Worm (Caenorhabditis elegans) whole organism, young adult: Measurements from ENCODE around the gene srw-69.

Experiments used
- B0261.1 ChIP-seq: sonication (generic microtip); optimal IDR thresholded peaks from 2 replicates; lab custom pipeline; 2016; ENCODE audit warnings: mild to moderate bottlenecking, missing genetic modification characterization, moderate library complexity, missing compliant biosample characterization
- F10E7.11 ChIP-seq: sonication (generic microtip); optimal IDR thresholded peaks from 2 replicates; lab custom pipeline; 2017; ENCODE audit warnings: mild to moderate bottlenecking, missing genetic modification characterization, moderate library complexity, missing compliant biosample characterization
- F57A8.1 ChIP-seq: fragments of 200-800 bp; sonication (Bioruptor generic); optimal IDR thresholded peaks from 2 replicates; lab custom pipeline; 2018; ENCODE audit warnings: mild to moderate bottlenecking, missing genetic modification characterization, moderate library complexity, missing compliant biosample characterization
- K11D2.4 ChIP-seq: fragments of 200-800 bp; sonication (Bioruptor generic); IDR thresholded peaks from 2 replicates; pipeline ENCODE4 v1.3.6; 2022; ENCODE audit warnings: missing genetic modification reagents, missing genetic modification characterization, missing compliant biosample characterization
- K12H6.12 ChIP-seq: fragments of 200-800 bp; sonication (Bioruptor generic); optimal IDR thresholded peaks from 2 replicates; lab custom pipeline; 2018; ENCODE audit warnings: mild to moderate bottlenecking, missing genetic modification characterization, missing compliant biosample characterization
- T26A5.8 ChIP-seq: sonication (generic microtip); optimal IDR thresholded peaks from 2 replicates; lab custom pipeline; 2016; ENCODE audit warnings: missing genetic modification characterization, missing compliant biosample characterization
- Y95B8A.8 ChIP-seq: fragments of 200-800 bp; sonication (Bioruptor generic); IDR thresholded peaks from 2 replicates; pipeline ENCODE4 v1.3.6; 2022; ENCODE audit warnings: missing genetic modification reagents, missing genetic modification characterization, missing compliant biosample characterization
- ZK185.1 ChIP-seq: sonication (generic microtip); optimal IDR thresholded peaks from 2 replicates; lab custom pipeline; 2016; ENCODE audit warnings: mild to moderate bottlenecking, missing genetic modification characterization, missing compliant biosample characterization; ENCODE audit not compliant: poor library complexity, severe bottlenecking
- aptf-2 ChIP-seq: fragments of 200-800 bp; sonication (Bioruptor generic); conservative IDR thresholded peaks from 2 replicates; pipeline ENCODE4 v1.3.6; 2022; ENCODE audit warnings: missing genetic modification reagents, missing genetic modification characterization, missing compliant biosample characterization
- atf-7 ChIP-seq: sonication (generic microtip); optimal IDR thresholded peaks from 2 replicates; lab custom pipeline; 2017; ENCODE audit warnings: mild to moderate bottlenecking, missing genetic modification characterization, missing compliant biosample characterization
- athp-1 ChIP-seq: sonication (generic microtip); optimal IDR thresholded peaks from 2 replicates; lab custom pipeline; 2017; ENCODE audit warnings: mild to moderate bottlenecking, missing genetic modification characterization, missing compliant biosample characterization
- attf-3 ChIP-seq: fragments of 200-800 bp; sonication (Bioruptor generic); conservative IDR thresholded peaks from 2 replicates; pipeline ENCODE4 v1.3.6; 2022; ENCODE audit warnings: missing genetic modification reagents, missing genetic modification characterization, missing compliant biosample characterization
- attf-5 ChIP-seq: fragments of 200-800 bp; sonication (Bioruptor generic); optimal IDR thresholded peaks from 2 replicates; lab custom pipeline; 2018; ENCODE audit warnings: mild to moderate bottlenecking, missing genetic modification characterization, missing compliant biosample characterization
- bed-2 ChIP-seq: fragments of 200-800 bp; sonication (Bioruptor generic); IDR thresholded peaks from 2 replicates; pipeline ENCODE4 v1.3.6; 2022; ENCODE audit warnings: missing genetic modification reagents, missing genetic modification characterization, missing compliant biosample characterization
- ccch-3 ChIP-seq: fragments of 200-800 bp; sonication (Bioruptor generic); optimal IDR thresholded peaks from 2 replicates; lab custom pipeline; 2018; ENCODE audit warnings: mild to moderate bottlenecking, missing genetic modification characterization, missing compliant biosample characterization
- cebp-2 ChIP-seq: fragments of 200-800 bp; sonication (Bioruptor generic); IDR thresholded peaks from 2 replicates; pipeline ENCODE4 v1.3.6; 2022; ENCODE audit warnings: missing genetic modification characterization, missing compliant biosample characterization
- ceh-100 ChIP-seq: fragments of 200-800 bp; sonication (Bioruptor generic); IDR thresholded peaks from 2 replicates; pipeline ENCODE4 v1.3.6; 2022; ENCODE audit warnings: missing genetic modification reagents, missing genetic modification characterization, missing compliant biosample characterization
- die-1 ChIP-seq: sonication (generic microtip); optimal IDR thresholded peaks from 2 replicates; lab custom pipeline; 2016; ENCODE audit warnings: missing genotype, mild to moderate bottlenecking, missing genetic modification characterization, missing compliant biosample characterization
- dox-1 ChIP-seq: fragments of 200-800 bp; sonication (Bioruptor generic); IDR thresholded peaks from 2 replicates; pipeline ENCODE4 v1.3.6; 2022; ENCODE audit warnings: missing genetic modification reagents, missing genetic modification characterization, missing compliant biosample characterization
- efl-1 ChIP-seq: fragments of 150-350 bp; optimal IDR thresholded peaks from 2 replicates; lab custom pipeline; 2014; ENCODE audit warnings: missing biosample characterization, missing genetic modification reagents, missing genetic modification characterization
- egrh-3 ChIP-seq: fragments of 200-800 bp; sonication (Bioruptor generic); IDR thresholded peaks from 2 replicates; pipeline ENCODE4 v1.3.6; 2022; ENCODE audit warnings: missing genetic modification reagents, missing genetic modification characterization, missing compliant biosample characterization
- ekl-4 ChIP-seq: fragments of 200-800 bp; sonication (Bioruptor generic); IDR thresholded peaks from 2 replicates; pipeline ENCODE4 v1.3.6; 2022; ENCODE audit warnings: missing genetic modification reagents, missing genetic modification characterization, missing compliant biosample characterization
- ets-4 ChIP-seq: fragments of 200-800 bp; sonication (Bioruptor generic); optimal IDR thresholded peaks from 2 replicates; lab custom pipeline; 2018; ENCODE audit warnings: mild to moderate bottlenecking, missing genetic modification characterization, missing compliant biosample characterization
- fkh-3 ChIP-seq: sonication (generic microtip); optimal IDR thresholded peaks from 2 replicates; lab custom pipeline; 2016; ENCODE audit warnings: mild to moderate bottlenecking, missing genetic modification characterization, missing compliant biosample characterization
- hlh-12 ChIP-seq: sonication (generic microtip); optimal IDR thresholded peaks from 2 replicates; lab custom pipeline; 2016; ENCODE audit warnings: missing genetic modification characterization, missing compliant biosample characterization
- hlh-26 ChIP-seq: fragments of 200-800 bp; sonication (Bioruptor generic); conservative IDR thresholded peaks from 2 replicates; pipeline ENCODE4 v1.3.6; 2022; ENCODE audit warnings: missing genetic modification reagents, missing genetic modification characterization, missing compliant biosample characterization
- hmg-1.2 ChIP-seq: fragments of 200-800 bp; sonication (Bioruptor generic); IDR thresholded peaks from 2 replicates; pipeline ENCODE4 v1.3.6; 2022; ENCODE audit warnings: missing genetic modification reagents, missing genetic modification characterization, missing compliant biosample characterization
- hmg-20 ChIP-seq: fragments of 200-800 bp; sonication (Bioruptor generic); IDR thresholded peaks from 2 replicates; pipeline ENCODE4 v1.3.6; 2022; ENCODE audit warnings: missing genetic modification reagents, missing genetic modification characterization, missing compliant biosample characterization
- hrde-1 ChIP-seq: sonication (generic microtip); optimal IDR thresholded peaks from 2 replicates; lab custom pipeline; 2016; ENCODE audit warnings: missing genetic modification characterization, mild to moderate bottlenecking, missing compliant biosample characterization, moderate library complexity, missing genotype, missing genetic modification reagents, borderline replicate concordance
- lag-1 ChIP-seq: fragments of 200-800 bp; sonication (Bioruptor generic); IDR thresholded peaks from 2 replicates; pipeline ENCODE4 v1.3.6; 2022; ENCODE audit warnings: missing genetic modification reagents, missing genetic modification characterization, missing compliant biosample characterization
- let-526 ChIP-seq: fragments of 200-800 bp; sonication (Bioruptor generic); IDR thresholded peaks from 2 replicates; pipeline ENCODE4 v1.3.6; 2022; ENCODE audit warnings: missing genetic modification reagents, missing genetic modification characterization, missing compliant biosample characterization
- lin-35 ChIP-seq, 3 experiments: fragments of 150-350 bp in 2 of 3; sonication (generic microtip) in 1 of 3; optimal IDR thresholded peaks; 2 replicates each; lab custom pipeline; 2014 to 2018; ENCODE audit warnings: missing biosample characterization in 3 of 3, missing genetic modification characterization in 3 of 3, missing genetic modification reagents in 3 of 3
- lin-40 ChIP-seq: sonication (generic microtip); optimal IDR thresholded peaks from 2 replicates; lab custom pipeline; 2016; ENCODE audit warnings: missing genetic modification characterization, mild to moderate bottlenecking, missing compliant biosample characterization, missing genotype, missing genetic modification reagents
- lin-54 ChIP-seq: fragments of 200-800 bp; sonication (Bioruptor generic); optimal IDR thresholded peaks from 2 replicates; lab custom pipeline; 2018; ENCODE audit warnings: mild to moderate bottlenecking, missing genetic modification characterization, missing compliant biosample characterization
- lsl-1 ChIP-seq: fragments of 200-800 bp; sonication (Bioruptor generic); optimal IDR thresholded peaks from 2 replicates; lab custom pipeline; 2018; ENCODE audit warnings: mild to moderate bottlenecking, missing genetic modification characterization, moderate library complexity, missing compliant biosample characterization
- madf-6 ChIP-seq: fragments of 200-800 bp; sonication (Bioruptor generic); IDR thresholded peaks from 2 replicates; pipeline ENCODE4 v1.3.6; 2022; ENCODE audit warnings: missing genetic modification reagents, missing genetic modification characterization, missing compliant biosample characterization
- mcd-1 ChIP-seq: fragments of 200-800 bp; sonication (Bioruptor generic); IDR thresholded peaks from 2 replicates; pipeline ENCODE4 v1.3.6; 2022; ENCODE audit warnings: missing genetic modification reagents, missing genetic modification characterization, missing compliant biosample characterization
- nfya-2 ChIP-seq: fragments of 200-800 bp; sonication (Bioruptor generic); IDR thresholded peaks from 2 replicates; pipeline ENCODE4 v1.3.6; 2022; ENCODE audit warnings: missing genetic modification reagents, missing genetic modification characterization, missing compliant biosample characterization
- nhr-179 ChIP-seq: sonication (generic microtip); optimal IDR thresholded peaks from 2 replicates; lab custom pipeline; 2016; ENCODE audit warnings: mild to moderate bottlenecking, missing genetic modification characterization, missing compliant biosample characterization
- pbrm-1 ChIP-seq: fragments of 200-800 bp; sonication (Bioruptor generic); IDR thresholded peaks from 2 replicates; pipeline ENCODE4 v1.3.6; 2022; ENCODE audit warnings: missing genetic modification reagents, missing genetic modification characterization, missing compliant biosample characterization
- rec-8 ChIP-seq, 2 experiments: sonication (generic microtip); optimal IDR thresholded peaks; 2 replicates each; lab custom pipeline; 2016; ENCODE audit warnings: mild to moderate bottlenecking in 2 of 2, missing genetic modification characterization in 2 of 2, missing genetic modification reagents in 2 of 2, missing genotype in 2 of 2, missing biosample characterization in 1 of 2, missing compliant biosample characterization in 1 of 2, moderate library complexity in 1 of 2
- sea-2 ChIP-seq: fragments of 200-800 bp; sonication (Bioruptor generic); IDR thresholded peaks from 2 replicates; pipeline ENCODE4 v1.3.6; 2022; ENCODE audit warnings: missing genetic modification characterization, missing compliant biosample characterization
- somi-1 ChIP-seq: fragments of 200-800 bp; sonication (Bioruptor generic); optimal IDR thresholded peaks from 2 replicates; lab custom pipeline; 2018; ENCODE audit warnings: mild to moderate bottlenecking, missing genetic modification characterization, missing compliant biosample characterization
- tbp1 ChIP-seq: fragments of 200-800 bp; sonication (Bioruptor generic); optimal IDR thresholded peaks from 2 replicates; lab custom pipeline; 2018; ENCODE audit warnings: mild to moderate bottlenecking, missing genetic modification characterization, missing compliant biosample characterization
- tbx-9 ChIP-seq: sonication (generic microtip); optimal IDR thresholded peaks from 2 replicates; lab custom pipeline; 2016; ENCODE audit warnings: borderline replicate concordance, missing genetic modification characterization, inconsistent platforms, missing compliant biosample characterization
- unc-62 ChIP-seq: fragments of 150-350 bp; optimal IDR thresholded peaks from 2 replicates; lab custom pipeline; 2014; ENCODE audit warnings: missing biosample characterization, missing genetic modification reagents, missing genetic modification characterization
- xnd-1 ChIP-seq: sonication (generic microtip); optimal IDR thresholded peaks from 2 replicates; lab custom pipeline; 2016; ENCODE audit warnings: missing genotype, missing genetic modification reagents, missing genetic modification characterization, missing compliant biosample characterization
- ztf-18 ChIP-seq: sonication (generic microtip); optimal IDR thresholded peaks from 2 replicates; lab custom pipeline; 2016; ENCODE audit warnings: missing genotype, mild to moderate bottlenecking, missing genetic modification characterization, missing compliant biosample characterization
- ztf-22 ChIP-seq: fragments of 200-800 bp; sonication (Bioruptor generic); optimal IDR thresholded peaks from 2 replicates; lab custom pipeline; 2018; ENCODE audit warnings: mild to moderate bottlenecking, missing genetic modification characterization, moderate library complexity, missing compliant biosample characterization

The srw-69 gene

DNA sequence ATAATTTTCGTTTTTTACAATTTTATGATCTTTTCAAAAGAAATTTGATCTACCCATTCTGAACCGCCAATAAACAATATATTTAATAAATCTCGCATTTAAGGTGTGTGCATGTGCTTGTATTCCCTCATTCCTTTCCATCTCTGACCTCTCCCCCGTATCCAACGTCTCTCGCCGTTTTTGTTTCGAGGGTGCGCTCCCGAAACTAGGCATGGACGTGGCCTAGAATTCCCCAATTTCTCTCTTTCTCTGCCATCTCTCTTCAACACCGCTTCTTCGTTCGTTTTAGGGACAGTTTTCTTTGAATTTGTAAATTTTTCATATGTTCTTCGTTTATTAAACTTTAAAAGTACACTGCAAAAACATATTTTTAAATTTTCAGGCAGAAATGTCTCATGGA is 36.7 kb upstream of the srw-69 start, which contains the start of gene F25E5.1 (continued):
- TF ChIP-seq tbp1 (GFP tag; lab: Kevin White, UChicago) (no peak), somi-1 (GFP tag; lab: Kevin White, UChicago) (no peak), let-526 (no peak), ZK185.1 (peak; percentile 50), K12H6.12 (tag; lab: Kevin White, UChicago) (peak; percentile 10), F57A8.1 (GFP tag; lab: Kevin White, UChicago) (no peak), pbrm-1 (GFP tag; lab: Robert Waterston, UW) (peak; percentile 68; the same call in 1 of the 2 replicates), fkh-3 (tag; lab: Kevin White, UChicago) (no peak), mcd-1 (GFP tag; lab: Robert Waterston, UW) (no peak), Y95B8A.8 (GFP tag; lab: Robert Waterston, UW) (no peak), ztf-22 (GFP tag; lab: Kevin White, UChicago) (no peak), egrh-3 (GFP tag; lab: Robert Waterston, UW) (0 out of 2 replicates have a peak, but pooled peaks have one; percentile 34), xnd-1 (tag; lab: Kevin White, UChicago) (peak; percentile 15), cebp-2 (GFP tag; lab: Robert Waterston, UW) (no peak), dox-1 (GFP tag; lab: Robert Waterston, UW) (no peak; the same call in 1 of the 2 replicates), ceh-100 (0 out of 2 replicates have a peak, but pooled peaks have one; percentile 27), tbx-9 (tag; lab: Kevin White, UChicago) (no peak), athp-1 (peak; percentile 61), attf-3 (0 out of 2 replicates have a peak, but pooled peaks have one; percentile 15), ekl-4 (GFP tag; lab: Robert Waterston, UW) (0 out of 2 replicates have a peak, but pooled peaks have one; percentile 27), hlh-12 (tag; lab: Kevin White, UChicago) (no peak), ets-4 (GFP tag; lab: Kevin White, UChicago) (no peak), atf-7 (tag; lab: Kevin White, UChicago) (no peak), hmg-20 (GFP tag; lab: Robert Waterston, UW) (0 out of 2 replicates have a peak, but pooled peaks have one; percentile 24), lin-40 (no peak), B0261.1 (tag; lab: Kevin White, UChicago) (no peak), hmg-1.2 (GFP tag; lab: Robert Waterston, UW) (peak; percentile 69), die-1 (tag; lab: Kevin White, UChicago) (no peak), lin-54 (GFP tag; lab: Kevin White, UChicago) (no peak), bed-2 (GFP tag; lab: Robert Waterston, UW) (0 out of 2 replicates have a peak, but pooled peaks have one; percentile 67), hrde-1 (tag; lab: Kevin White, UChicago) (no peak), aptf-2 (GFP tag; lab: Robert Waterston, UW) (no peak), nfya-2 (GFP tag; lab: Robert Waterston, UW) (no peak), nhr-179 (tag; lab: Kevin White, UChicago) (no peak), ztf-18 (tag; lab: Kevin White, UChicago) (peak; percentile 49), hlh-26 (GFP tag; lab: Robert Waterston, UW) (no peak), rec-8 (tag; optimal IDR thresholded peaks at IDR 0.05; lab: Kevin White, UChicago) (no peak), T26A5.8 (tag; lab: Kevin White, UChicago) (no peak), unc-62 (no peak), ccch-3 (GFP tag; lab: Kevin White, UChicago) (no peak), lsl-1 (GFP tag; lab: Kevin White, UChicago) (no peak), F10E7.11 (tag; lab: Kevin White, UChicago) (no peak), K11D2.4 (GFP tag; lab: Robert Waterston, UW) (no peak), sea-2 (GFP tag; lab: Robert Waterston, UW) (no peak), lag-1 (no peak), attf-5 (peak; percentile 91), lin-35 (GFP tag; optimal IDR thresholded peaks at IDR 0.05; lab: Kevin White, UChicago) (no peak), efl-1 (GFP tag; lab: Kevin White, UChicago) (peak; percentile 67), madf-6 (GFP tag; lab: Robert Waterston, UW) (no peak; the same call in 1 of the 2 replicates)
